Worm (Caenorhabditis elegans) whole organism, early embryonic: ENCODE measurements around the gene Y22D7AR.6.

Source experiments
- aly-1 ChIP-seq: sonication (generic microtip); optimal IDR thresholded peaks from 2 replicates; lab custom pipeline; 2016; ENCODE audit warnings: missing genetic modification characterization, missing compliant biosample characterization
- ets-7 ChIP-seq: sonication (generic microtip); optimal IDR thresholded peaks from 2 replicates; lab custom pipeline; 2016; ENCODE audit warnings: missing genotype, missing genetic modification characterization, missing compliant biosample characterization

ce11 chrIII:1641163-1641562 lies 35.4 kb downstream of the Y22D7AR.6 start, which contains the start of gene Y22D7AL.3:
- TF ChIP-seq ets-7 (no peak), aly-1 (tag; lab: Kevin White, UChicago) (no peak)
